Worm (Caenorhabditis elegans) whole organism, L2 larva: ENCODE data around the gene sri-47.
"Not testable (repeated sequence)": the region's sequence is repeated elsewhere in the genome, so short reads cannot be mapped to it uniquely, and the experiment has no call there.

Source experiments
- aly-2 ChIP-seq: fragments of 150-350 bp; optimal IDR thresholded peaks from 2 replicates; lab custom pipeline; 2014; ENCODE audit warnings: missing biosample characterization, missing genetic modification characterization
- elt-1 ChIP-seq: fragments of 150-350 bp; optimal IDR thresholded peaks from 2 replicates; lab custom pipeline; 2014; ENCODE audit warnings: missing biosample characterization, missing genetic modification characterization
- nhr-21 ChIP-seq: fragments of 150-350 bp; optimal IDR thresholded peaks from 2 replicates; lab custom pipeline; 2014; ENCODE audit warnings: missing biosample characterization, missing genetic modification characterization
- nhr-25 ChIP-seq: fragments of 150-350 bp; sonication (generic microtip); optimal IDR thresholded peaks from 3 replicates; lab custom pipeline; 2014; ENCODE audit warnings: missing biosample characterization, missing genetic modification characterization
- skn-1 ChIP-seq: sonication (generic microtip); optimal IDR thresholded peaks from 2 replicates; lab custom pipeline; 2017; ENCODE audit warnings: missing biosample characterization, missing genetic modification characterization
- snpc-4 ChIP-seq: fragments of 150-350 bp; optimal IDR thresholded peaks from 2 replicates; lab custom pipeline; 2014; ENCODE audit warnings: missing biosample characterization, missing genetic modification characterization
- ztf-4 ChIP-seq: fragments of 150-350 bp; optimal IDR thresholded peaks from 2 replicates; lab custom pipeline; 2014; ENCODE audit warnings: missing biosample characterization, missing genetic modification characterization

DNA sequence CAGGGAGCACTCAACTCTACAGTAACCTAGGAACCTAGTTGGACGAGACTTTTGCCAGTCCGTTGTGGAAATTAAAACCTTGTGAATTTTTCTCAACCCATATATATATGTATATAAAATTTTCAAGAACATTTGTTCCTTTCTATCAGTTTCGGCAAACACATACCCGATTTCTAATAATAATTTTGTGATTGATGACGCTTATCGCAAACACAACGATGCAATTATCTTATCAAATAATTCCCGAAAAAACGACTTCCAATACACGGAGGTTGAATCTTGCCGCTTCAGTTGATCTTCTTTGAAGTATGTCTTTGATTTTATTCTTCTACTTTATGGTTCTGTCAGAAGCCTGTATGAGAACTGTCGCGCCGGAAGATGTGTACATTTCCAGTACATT, 8.4 kb downstream of the sri-47 start, which contains the start of gene F22E5.2:
- not testable (repeated sequence) for TF ChIP-seq aly-2 (tag; lab: Kevin White, UChicago); nhr-25 (tag; lab: Kevin White, UChicago); ztf-4; snpc-4; nhr-21; skn-1; elt-1 (tag; lab: Kevin White, UChicago)
